Comparison of ENCODE assay signal across 1 fruit fly cellular context in genomic region chr3L:764329-764728, dm6.
TF ChIP-seq lines count a peak whose summit lies in the region.

No protein-coding gene starts in this region.

TF ChIP-seq in whole organism, embryonic, 481 proteins besides CTCF, POLR2A, EP300 and RAD21 (continued from another document and continues in another):
- TF ChIP-seq CG17328 (GFP tag; IDR thresholded peaks at IDR 0.05; lab: Robert Waterston, UW) (peak; percentile 66), Mad (GFP tag; optimal IDR thresholded peaks at IDR 0.05; lab: Kevin White, UChicago) (no peak), CG10431 (GFP tag; optimal IDR thresholded peaks at IDR 0.05; lab: Kevin White, UChicago) (no peak), CG4820 (GFP tag; optimal IDR thresholded peaks at IDR 0.05; lab: Kevin White, UChicago) (peak; percentile 1), HLH3B (GFP tag; IDR thresholded peaks at IDR 0.05; lab: Robert Waterston, UW) (0 out of 2 replicates have a peak, but pooled peaks have one; percentile 33), CG2116 (GFP tag; optimal IDR thresholded peaks at IDR 0.05; lab: Kevin White, UChicago) (no peak), CG9437 (GFP tag; optimal IDR thresholded peaks at IDR 0.05; lab: Kevin White, UChicago) (no peak), caup (GFP tag; optimal IDR thresholded peaks at IDR 0.05; lab: Kevin White, UChicago; ENCODE audit: severe bottlenecking) (no peak), CG4424 (GFP tag; optimal IDR thresholded peaks at IDR 0.05; lab: Kevin White, UChicago) (peak; percentile 51), CG5953 (GFP tag; IDR thresholded peaks at IDR 0.05; lab: Robert Waterston, UW) (no peak), CG3838 (GFP tag; optimal IDR thresholded peaks at IDR 0.05; lab: Kevin White, UChicago) (no peak), oc (tag; optimal IDR thresholded peaks at IDR 0.05; lab: Kevin White, UChicago) (peak; percentile 27), Ets65A (GFP tag; lab: Kevin White, UChicago) (peak; percentile 92), CG16813 (GFP tag; IDR thresholded peaks at IDR 0.05; lab: Robert Waterston, UW; ENCODE audit: partially characterized antibody) (no peak), D19A (tag; optimal IDR thresholded peaks at IDR 0.05; lab: Kevin White, UChicago) (peak; percentile 9), Asciz (GFP tag; optimal IDR thresholded peaks at IDR 0.05; lab: Kevin White, UChicago) (peak; percentile 26), CG17612 (GFP tag; IDR thresholded peaks at IDR 0.05; lab: Robert Waterston, UW) (no peak), Dip2 (GFP tag; IDR thresholded peaks at IDR 0.05; lab: Robert Waterston, UW) (no peak), CG15601 (tag; optimal IDR thresholded peaks at IDR 0.05; lab: Kevin White, UChicago) (no peak), cad (GFP tag; optimal IDR thresholded peaks at IDR 0.05; lab: Kevin White, UChicago) (no peak), ATbp (GFP tag; optimal IDR thresholded peaks at IDR 0.05; lab: Kevin White, UChicago) (peak; percentile 49), unpg (GFP tag; optimal IDR thresholded peaks at IDR 0.05; lab: Kevin White, UChicago) (peak; percentile 30), corto (GFP tag; optimal IDR thresholded peaks at IDR 0.05; lab: Kevin White, UChicago) (no peak), fd102C (GFP tag; optimal IDR thresholded peaks at IDR 0.05; lab: Kevin White, UChicago) (no peak), CG18599 (GFP tag; optimal IDR thresholded peaks at IDR 0.05; lab: Kevin White, UChicago) (peak; percentile 51), sisA (GFP tag; IDR thresholded peaks at IDR 0.05; lab: Robert Waterston, UW) (peak; percentile 69), CG34376 (GFP tag; optimal IDR thresholded peaks at IDR 0.05; lab: Kevin White, UChicago) (no peak), CG8089 (GFP tag; optimal IDR thresholded peaks at IDR 0.05; lab: Kevin White, UChicago) (no peak), h (optimal IDR thresholded peaks at IDR 0.05; lab: Kevin White, UChicago) (no peak), Elba2 (GFP tag; optimal IDR thresholded peaks at IDR 0.05; lab: Kevin White, UChicago) (no peak), lov (optimal IDR thresholded peaks at IDR 0.05; lab: Kevin White, UChicago) (no peak), lov (GFP tag; IDR thresholded peaks at IDR 0.05; lab: Robert Waterston, UW) (no peak), CG17802 (tag; optimal IDR thresholded peaks at IDR 0.05; lab: Kevin White, UChicago) (no peak), CG7271 (tag; optimal IDR thresholded peaks at IDR 0.05; lab: Kevin White, UChicago) (no peak), H2.0 (GFP tag; IDR thresholded peaks at IDR 0.05; lab: Robert Waterston, UW) (peak; percentile 55), cato (GFP tag; optimal IDR thresholded peaks at IDR 0.05; lab: Kevin White, UChicago; ENCODE audit: borderline replicate concordance) (no peak), fu2 (GFP tag; optimal IDR thresholded peaks at IDR 0.05; lab: Kevin White, UChicago) (no peak), CG12104 (GFP tag; optimal IDR thresholded peaks at IDR 0.05; lab: Kevin White, UChicago) (no peak), CG16815 (GFP tag; optimal IDR thresholded peaks at IDR 0.05; lab: Kevin White, UChicago) (no peak), yki (optimal IDR thresholded peaks at IDR 0.05; lab: Kevin White, UChicago) (no peak), dysf (GFP tag; IDR thresholded peaks at IDR 0.05; lab: Robert Waterston, UW) (peak; percentile 39; the same call in 2 of the 3 replicates), CG7839 (tag; optimal IDR thresholded peaks at IDR 0.05; lab: Kevin White, UChicago) (peak; percentile 21), fd64A (GFP tag; optimal IDR thresholded peaks at IDR 0.05; lab: Kevin White, UChicago) (no peak), jing (GFP tag; optimal IDR thresholded peaks at IDR 0.05; lab: Kevin White, UChicago) (no peak), shn (GFP tag; optimal IDR thresholded peaks at IDR 0.05; lab: Kevin White, UChicago) (no peak), CG30020 (tag; optimal IDR thresholded peaks at IDR 0.05; lab: Kevin White, UChicago) (no peak), tgo (GFP tag; IDR thresholded peaks at IDR 0.05; lab: Robert Waterston, UW) (peak; percentile 58; the same call in 2 of the 3 replicates), trh (GFP tag; optimal IDR thresholded peaks at IDR 0.05; lab: Kevin White, UChicago) (no peak), wdn (GFP tag; IDR thresholded peaks at IDR 0.05; lab: Robert Waterston, UW) (no peak), CG9215 (GFP tag; IDR thresholded peaks at IDR 0.05; lab: Robert Waterston, UW) (no peak), Xrp1 (GFP tag; IDR thresholded peaks at IDR 0.05; lab: Robert Waterston, UW) (peak; percentile 50; the same call in 1 of the 2 replicates), Myb (GFP tag; optimal IDR thresholded peaks at IDR 0.05; lab: Kevin White, UChicago) (no peak), kay (GFP tag; optimal IDR thresholded peaks at IDR 0.05; lab: Kevin White, UChicago) (no peak), CG14014 (GFP tag; IDR thresholded peaks at IDR 0.05; lab: Robert Waterston, UW) (no peak), sob (GFP tag; IDR thresholded peaks at IDR 0.05; lab: Robert Waterston, UW) (no peak), peb (GFP tag; IDR thresholded peaks at IDR 0.05; lab: Robert Waterston, UW) (peak; percentile 59), CG31224 (GFP tag; IDR thresholded peaks at IDR 0.05; lab: Robert Waterston, UW) (no peak), sens-2 (GFP tag; IDR thresholded peaks at IDR 0.05; lab: Robert Waterston, UW) (no peak), btn (GFP tag; optimal IDR thresholded peaks at IDR 0.05; lab: Kevin White, UChicago) (no peak), CG14710 (tag; optimal IDR thresholded peaks at IDR 0.05; lab: Kevin White, UChicago) (peak; percentile 3), CG10267 (tag; optimal IDR thresholded peaks at IDR 0.05; lab: Kevin White, UChicago) (peak; percentile 5), CG4730 (GFP tag; IDR thresholded peaks at IDR 0.05; lab: Robert Waterston, UW) (0 out of 2 replicates have a peak, but pooled peaks have one; percentile 5), Bgb (GFP tag; IDR thresholded peaks at IDR 0.05; lab: Robert Waterston, UW; ENCODE audit: partially characterized antibody) (no peak), Atf6 (GFP tag; IDR thresholded peaks at IDR 0.05; lab: Robert Waterston, UW) (0 out of 2 replicates have a peak, but pooled peaks have one; percentile 43), hkb (optimal IDR thresholded peaks at IDR 0.05; lab: Kevin White, UChicago) (no peak), hkb (GFP tag; IDR thresholded peaks at IDR 0.05; lab: Robert Waterston, UW) (peak; percentile 70), CG13775 (GFP tag; optimal IDR thresholded peaks at IDR 0.05; lab: Kevin White, UChicago) (no peak), seq (GFP tag; IDR thresholded peaks at IDR 0.05; lab: Robert Waterston, UW) (no peak), CG6854 (GFP tag; optimal IDR thresholded peaks at IDR 0.05; lab: Kevin White, UChicago) (no peak), br (optimal IDR thresholded peaks at IDR 0.05; lab: Kevin White, UChicago) (no peak), pita (GFP tag; optimal IDR thresholded peaks at IDR 0.05; lab: Kevin White, UChicago) (no peak), Mrtf (GFP tag; IDR thresholded peaks at IDR 0.05; lab: Robert Waterston, UW) (no peak), CG10462 (GFP tag; optimal IDR thresholded peaks at IDR 0.05; lab: Kevin White, UChicago) (no peak), CG15011 (GFP tag; optimal IDR thresholded peaks at IDR 0.05; lab: Kevin White, UChicago) (no peak), Ptx1 (GFP tag; IDR thresholded peaks at IDR 0.05; lab: Robert Waterston, UW) (peak; percentile 57), knrl (GFP tag; IDR thresholded peaks at IDR 0.05; lab: Robert Waterston, UW; ENCODE audit: partially characterized antibody) (no peak), sqz (GFP tag; optimal IDR thresholded peaks at IDR 0.05; lab: Kevin White, UChicago) (no peak), CG14965 (GFP tag; optimal IDR thresholded peaks at IDR 0.05; lab: Kevin White, UChicago; ENCODE audit: borderline replicate concordance) (no peak), wor (GFP tag; IDR thresholded peaks at IDR 0.05; lab: Robert Waterston, UW) (peak; percentile 26; the same call in 1 of the 2 replicates), CG6765 (GFP tag; optimal IDR thresholded peaks at IDR 0.05; lab: Kevin White, UChicago) (no peak), Hr39 (optimal IDR thresholded peaks at IDR 0.05; lab: Kevin White, UChicago) (no peak), usp (GFP tag; optimal IDR thresholded peaks at IDR 0.05; lab: Kevin White, UChicago) (no peak), CG32532 (GFP tag; IDR thresholded peaks at IDR 0.05; lab: Robert Waterston, UW) (no peak), bab2 (GFP tag; optimal IDR thresholded peaks at IDR 0.05; lab: Kevin White, UChicago) (peak; percentile 32), Hey (tag; optimal IDR thresholded peaks at IDR 0.05; lab: Kevin White, UChicago) (no peak), CG8281 (tag; optimal IDR thresholded peaks at IDR 0.05; lab: Kevin White, UChicago) (no peak), TFAM (GFP tag; optimal IDR thresholded peaks at IDR 0.05; lab: Kevin White, UChicago) (no peak), ERR (GFP tag; optimal IDR thresholded peaks at IDR 0.05; lab: Kevin White, UChicago) (no peak), CG33213 (GFP tag; optimal IDR thresholded peaks at IDR 0.05; lab: Kevin White, UChicago) (no peak), dmrt11E (tag; optimal IDR thresholded peaks at IDR 0.05; lab: Kevin White, UChicago) (peak; percentile 2), pros (GFP tag; optimal IDR thresholded peaks at IDR 0.05; lab: Kevin White, UChicago) (no peak), grn (GFP tag; optimal IDR thresholded peaks at IDR 0.05; lab: Kevin White, UChicago) (no peak), CG6791 (GFP tag; IDR thresholded peaks at IDR 0.05; lab: Robert Waterston, UW; ENCODE audit: partially characterized antibody) (no peak), Gug (GFP tag; IDR thresholded peaks at IDR 0.05; lab: Robert Waterston, UW) (peak; percentile 36; the same call in 1 of the 4 replicates), tll (GFP tag; optimal IDR thresholded peaks at IDR 0.05; lab: Kevin White, UChicago) (no peak), CG3407 (GFP tag; optimal IDR thresholded peaks at IDR 0.05; lab: Kevin White, UChicago) (peak; percentile 16), CG1233 (GFP tag; optimal IDR thresholded peaks at IDR 0.05; lab: Kevin White, UChicago) (no peak), dmrt99B (tag; optimal IDR thresholded peaks at IDR 0.05; lab: Kevin White, UChicago) (peak; percentile 62), CG2712 (tag; optimal IDR thresholded peaks at IDR 0.05; lab: Kevin White, UChicago) (peak; percentile 52), Fer1 (GFP tag; optimal IDR thresholded peaks at IDR 0.05; lab: Kevin White, UChicago) (peak; percentile 0), CG1832 (GFP tag; optimal IDR thresholded peaks at IDR 0.05; lab: Kevin White, UChicago) (no peak), sd (tag; optimal IDR thresholded peaks at IDR 0.05; lab: Kevin White, UChicago) (no peak), Med (GFP tag; lab: Kevin White, UChicago) (peak; percentile 62), CG9727 (GFP tag; optimal IDR thresholded peaks at IDR 0.05; lab: Kevin White, UChicago) (peak; percentile 21), Hmx (GFP tag; optimal IDR thresholded peaks at IDR 0.05; lab: Kevin White, UChicago) (no peak), CG2202 (tag; optimal IDR thresholded peaks at IDR 0.05; lab: Kevin White, UChicago) (no peak), Deaf1 (tag; optimal IDR thresholded peaks at IDR 0.05; lab: Kevin White, UChicago) (no peak), prd (optimal IDR thresholded peaks at IDR 0.05; lab: Kevin White, UChicago) (no peak), prd (GFP tag; IDR thresholded peaks at IDR 0.05; lab: Robert Waterston, UW) (peak; percentile 49; the same call in 1 of the 3 replicates), E2f2 (GFP tag; IDR thresholded peaks at IDR 0.05; lab: Robert Waterston, UW) (no peak; the same call in 1 of the 2 replicates), CG7372 (GFP tag; IDR thresholded peaks at IDR 0.05; lab: Robert Waterston, UW) (no peak), dm (GFP tag; optimal IDR thresholded peaks at IDR 0.05; lab: Kevin White, UChicago) (no peak), dimm (GFP tag; IDR thresholded peaks at IDR 0.05; lab: Robert Waterston, UW) (no peak), dan (GFP tag; IDR thresholded peaks at IDR 0.05; lab: Robert Waterston, UW) (no peak), zfh2 (GFP tag; optimal IDR thresholded peaks at IDR 0.05; lab: Kevin White, UChicago) (no peak), CG17568 (GFP tag; optimal IDR thresholded peaks at IDR 0.05; lab: Kevin White, UChicago) (no peak), rib (GFP tag; IDR thresholded peaks at IDR 0.05; lab: Robert Waterston, UW) (no peak), unc-4 (GFP tag; IDR thresholded peaks at IDR 0.05; lab: Robert Waterston, UW; ENCODE audit: partially characterized antibody) (no peak), CG12236 (GFP tag; optimal IDR thresholded peaks at IDR 0.05; lab: Kevin White, UChicago) (no peak), cwo (GFP tag; optimal IDR thresholded peaks at IDR 0.05; lab: Kevin White, UChicago) (no peak), toy (GFP tag; IDR thresholded peaks at IDR 0.05; lab: Robert Waterston, UW) (no peak), zen2 (GFP tag; IDR thresholded peaks at IDR 0.05; lab: Robert Waterston, UW; ENCODE audit: partially characterized antibody) (no peak), CG6175 (GFP tag; IDR thresholded peaks at IDR 0.05; lab: Robert Waterston, UW) (no peak), nau (GFP tag; optimal IDR thresholded peaks at IDR 0.05; lab: Kevin White, UChicago) (peak; percentile 23), CG10321 (GFP tag; IDR thresholded peaks at IDR 0.05; lab: Robert Waterston, UW) (no peak), CG33557 (GFP tag; optimal IDR thresholded peaks at IDR 0.05; lab: Kevin White, UChicago) (no peak), CG15696 (tag; optimal IDR thresholded peaks at IDR 0.05; lab: Kevin White, UChicago) (no peak), CkIIα-i1 (GFP tag; IDR thresholded peaks at IDR 0.05; lab: Robert Waterston, UW) (no peak), stwl (tag; optimal IDR thresholded peaks at IDR 0.05; lab: Kevin White, UChicago) (no peak), Dll (GFP tag; IDR thresholded peaks at IDR 0.05; lab: Robert Waterston, UW; ENCODE audit: partially characterized antibody) (no peak), Dad (GFP tag; optimal IDR thresholded peaks at IDR 0.05; lab: Kevin White, UChicago) (peak; percentile 8), Hr51 (GFP tag; optimal IDR thresholded peaks at IDR 0.05; lab: Kevin White, UChicago) (peak in 1 of 2 experiments; percentile 39), fd3F (GFP tag; optimal IDR thresholded peaks at IDR 0.05; lab: Kevin White, UChicago) (no peak), ssp (GFP tag; IDR thresholded peaks at IDR 0.05; lab: Robert Waterston, UW) (0 out of 2 replicates have a peak, but pooled peaks have one; percentile 24), Nf-YA (GFP tag; IDR thresholded peaks at IDR 0.05; lab: Robert Waterston, UW) (0 out of 2 replicates have a peak, but pooled peaks have one; percentile 26), CG9797 (GFP tag; optimal IDR thresholded peaks at IDR 0.05; lab: Kevin White, UChicago) (no peak)
